Fruit fly (Drosophila melanogaster) whole organism, prepupa: Measurements from ENCODE around the gene mRpL16.

ENCODE experiments used
- Blimp-1 ChIP-seq: fragments of 200-800 bp; sonication (Bioruptor generic); optimal IDR thresholded peaks from 3 replicates; lab custom pipeline; 2017; ENCODE audit warnings: missing biosample characterization, missing genetic modification characterization, mild to moderate bottlenecking, moderate library complexity, missing genetic modification reagents
- CG1621 ChIP-seq: fragments of 200-800 bp; sonication (Bioruptor generic); optimal IDR thresholded peaks from 3 replicates; lab custom pipeline; 2018; ENCODE audit warnings: missing biosample characterization, mild to moderate bottlenecking, missing genetic modification characterization
- CG6163 ChIP-seq: fragments of 200-800 bp; sonication (Bioruptor generic); IDR thresholded peaks from 3 replicates; pipeline ENCODE4 v1.3.6; 2022; ENCODE audit warnings: missing biosample characterization, missing genetic modification characterization
- CG6792 ChIP-seq: fragments of 200-800 bp; sonication (Bioruptor generic); optimal IDR thresholded peaks from 3 replicates; lab custom pipeline; 2016; ENCODE audit warnings: missing biosample characterization, missing genetic modification characterization
- CG6808 ChIP-seq: fragments of 200-800 bp; sonication (Bioruptor generic); optimal IDR thresholded peaks from 3 replicates; lab custom pipeline; 2017; ENCODE audit warnings: missing biosample characterization, missing genetic modification characterization, mild to moderate bottlenecking, moderate library complexity, missing genetic modification reagents
- CG8119 ChIP-seq: fragments of 200-800 bp; sonication (Bioruptor generic); IDR thresholded peaks from 3 replicates; pipeline ENCODE4 v1.3.6; 2022; ENCODE audit warnings: missing biosample characterization, missing genetic modification characterization
- Hr39 ChIP-seq: fragments of 200-800 bp; sonication (Bioruptor generic); optimal IDR thresholded peaks from 2 replicates; lab custom pipeline; 2016; ENCODE audit warnings: missing biosample characterization, missing genetic modification characterization
- OdsH ChIP-seq: fragments of 200-800 bp; sonication (Bioruptor generic); optimal IDR thresholded peaks from 3 replicates; lab custom pipeline; 2016; ENCODE audit warnings: missing biosample characterization, missing genetic modification characterization

- TF ChIP-seq CG6792 (GFP tag; lab: Kevin White, UChicago) (no peak), CG1621 (no peak), CG6163 (GFP tag; lab: Robert Waterston, UW) (no peak), Hr39 (no peak), OdsH (no peak), CG6808 (GFP tag; lab: Kevin White, UChicago) (no peak), Blimp-1 (GFP tag; lab: Kevin White, UChicago) (no peak), CG8119 (GFP tag; lab: Robert Waterston, UW) (no peak)
Observed at dm6 chrX:1848624-1849198, 41.3 kb upstream of the mRpL16 start.
